Worm (Caenorhabditis elegans): ENCODE results near the gene C49H3.12.

C49H3.12 gene

ce11 chrIV:7927218-7927617, at the start of gene C49H3.12:
Gene C49H3.12 (minus strand): TSS chrIV:7927318.
- TF ChIP-seq cebp-1 (GFP tag; IDR thresholded peaks at IDR 0.05): no peak
- no peak for TF ChIP-seq cebp-1 (tag; optimal IDR thresholded peaks at IDR 0.05)
- no peak for TF ChIP-seq nhr-80 (tag; optimal IDR thresholded peaks at IDR 0.05)
- no peak for TF ChIP-seq K12H6.12 (tag; optimal IDR thresholded peaks at IDR 0.05)
- TF ChIP-seq Y79H2A.3 (GFP tag; conservative IDR thresholded peaks at IDR 0.05): no peak
- TF ChIP-seq ets-4 (GFP tag; optimal IDR thresholded peaks at IDR 0.05): no peak
- no peak for TF ChIP-seq nfyb-1 (GFP tag; IDR thresholded peaks at IDR 0.05)
- TF ChIP-seq madf-3 (GFP tag; IDR thresholded peaks at IDR 0.05): no peak

ce11 chrIV:7976210-7976609, 49.1 kb upstream of the C49H3.12 start, which contains the start of gene F57H12.6:
Gene F57H12.6 (minus strand): TSS chrIV:7976310.
- TF ChIP-seq egl-44 (GFP tag; IDR thresholded peaks at IDR 0.05): no peak
- no peak for TF ChIP-seq hsf-1 (GFP tag; IDR thresholded peaks at IDR 0.05)
- TF ChIP-seq F55B11.4 (tag; optimal IDR thresholded peaks at IDR 0.05; ENCODE audit: borderline replicate concordance, insufficient read depth): no peak
- no peak for TF ChIP-seq lin-35 (GFP tag; optimal IDR thresholded peaks at IDR 0.05)
- no peak for TF ChIP-seq unc-62 (GFP tag; optimal IDR thresholded peaks at IDR 0.05)
- TF ChIP-seq ceh-40 (GFP tag; IDR thresholded peaks at IDR 0.05): no peak
- TF ChIP-seq madf-8 (GFP tag; conservative IDR thresholded peaks at IDR 0.05): no peak
- TF ChIP-seq ccch-3 (GFP tag; optimal IDR thresholded peaks at IDR 0.05): no peak
- TF ChIP-seq Y95B8A.8 (GFP tag; IDR thresholded peaks at IDR 0.05): no peak
- no peak for TF ChIP-seq hrde-1 (tag; optimal IDR thresholded peaks at IDR 0.05; ENCODE audit: borderline replicate concordance)
- no peak for TF ChIP-seq C17E4.6 (GFP tag; IDR thresholded peaks at IDR 0.05)
- TF ChIP-seq sdz-38 (tag; optimal IDR thresholded peaks at IDR 0.05): no peak

- TF ChIP-seq ceh-79 (tag; optimal IDR thresholded peaks at IDR 0.05): no peak
- TF ChIP-seq attf-3 (GFP tag; conservative IDR thresholded peaks at IDR 0.05): no peak
- no peak for TF ChIP-seq tbp1 (GFP tag; optimal IDR thresholded peaks at IDR 0.05)
- no peak for TF ChIP-seq atf-7 (tag; optimal IDR thresholded peaks at IDR 0.05)
- TF ChIP-seq ceh-58 (GFP tag; IDR thresholded peaks at IDR 0.05): no peak
- TF ChIP-seq cebp-2 (GFP tag; IDR thresholded peaks at IDR 0.05): no peak
- TF ChIP-seq rec-8 (tag; optimal IDR thresholded peaks at IDR 0.05): no peak
- TF ChIP-seq ets-4 (GFP tag; optimal IDR thresholded peaks at IDR 0.05): no peak
- no peak for TF ChIP-seq zfh-2 (GFP tag; conservative IDR thresholded peaks at IDR 0.05)
- no peak for TF ChIP-seq lin-35 (GFP tag; optimal IDR thresholded peaks at IDR 0.05)
- no peak for TF ChIP-seq T07F8.4 (tag; optimal IDR thresholded peaks at IDR 0.05)
- no peak for TF ChIP-seq snpc-3.4 (tag; optimal IDR thresholded peaks at IDR 0.05)
Measured at ce11 chrIV:7967006-7967405, 39.9 kb upstream of the C49H3.12 start, which contains the start of gene F57H12.5. Gene F57H12.5 (plus strand): TSS chrIV:7967306.

- TF ChIP-seq ztf-6 (GFP tag; IDR thresholded peaks at IDR 0.05) (no peak), Y53F4B.3 (GFP tag; IDR thresholded peaks at IDR 0.05) (no peak), mel-28 (tag; optimal IDR thresholded peaks at IDR 0.05; ENCODE audit: borderline replicate concordance) (no peak), ceh-100 (GFP tag; IDR thresholded peaks at IDR 0.05) (peak; percentile 59; the same call in 1 of the 2 replicates), T07F8.4 (tag; optimal IDR thresholded peaks at IDR 0.05) (peak; percentile 20), unc-130 (GFP tag; optimal IDR thresholded peaks at IDR 0.05) (peak; percentile 52), F57C9.4 (tag; optimal IDR thresholded peaks at IDR 0.05) (peak; percentile 78), Y67H2A.10 (GFP tag; conservative IDR thresholded peaks at IDR 0.05) (no peak), tlf-1 (GFP tag; optimal IDR thresholded peaks at IDR 0.05) (peak; percentile 73), sdz-38 (tag; optimal IDR thresholded peaks at IDR 0.05) (no peak), nhr-90 (tag; optimal IDR thresholded peaks at IDR 0.05) (no peak), madf-3 (GFP tag; IDR thresholded peaks at IDR 0.05) (0 out of 2 replicates have a peak, but pooled peaks have one; percentile 29), ceh-91 (GFP tag; IDR thresholded peaks at IDR 0.05) (no peak), him-1 (tag; optimal IDR thresholded peaks at IDR 0.05) (peak; percentile 52), snpc-1.1 (tag; optimal IDR thresholded peaks at IDR 0.05; ENCODE audit: insufficient read depth) (peak; percentile 60), zim-3 (tag; optimal IDR thresholded peaks at IDR 0.05) (no peak), pha-4 (tag; optimal IDR thresholded peaks at IDR 0.05) (no peak), T26A5.8 (tag; optimal IDR thresholded peaks at IDR 0.05) (peak; percentile 72)
Measured at ce11 chrIV:7961889-7962342, 34.8 kb upstream of the C49H3.12 start.
